Fruit fly (Drosophila melanogaster) whole organism, larva: Measurements from ENCODE around the gene Vti1a.
A peak's percentile ranks its signal among the peaks of the same experiment; 100 is the strongest.

Source experiments
- noc ChIP-seq: fragments of 200-800 bp; sonication (Bioruptor generic); optimal IDR thresholded peaks from 3 replicates; lab custom pipeline; 2019; ENCODE audit warnings: missing biosample characterization, mild to moderate bottlenecking, missing genetic modification characterization, moderate library complexity

The Vti1a gene

DNA sequence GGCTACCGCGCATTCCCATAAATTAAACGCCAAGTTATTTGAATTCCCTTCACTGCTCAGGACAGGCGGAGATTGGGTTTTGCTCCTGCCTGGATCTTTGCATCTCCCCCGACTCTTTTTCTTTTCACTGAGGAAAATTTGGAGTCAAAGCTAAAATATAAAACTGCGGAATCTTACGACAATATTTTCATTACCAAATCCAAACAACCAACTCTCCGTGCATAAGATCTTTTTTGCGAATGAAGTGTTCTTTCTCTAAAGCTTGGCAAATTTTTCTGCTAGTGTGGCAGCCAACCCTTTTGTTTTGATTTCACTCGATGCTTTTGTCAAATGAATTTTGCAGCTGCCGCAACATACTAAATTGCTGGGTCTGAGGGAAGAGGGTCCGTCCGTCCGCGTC is 35.2 kb upstream of the Vti1a start:
- TF ChIP-seq noc (tag; lab: Kevin White, UChicago) = no peak

DNA sequence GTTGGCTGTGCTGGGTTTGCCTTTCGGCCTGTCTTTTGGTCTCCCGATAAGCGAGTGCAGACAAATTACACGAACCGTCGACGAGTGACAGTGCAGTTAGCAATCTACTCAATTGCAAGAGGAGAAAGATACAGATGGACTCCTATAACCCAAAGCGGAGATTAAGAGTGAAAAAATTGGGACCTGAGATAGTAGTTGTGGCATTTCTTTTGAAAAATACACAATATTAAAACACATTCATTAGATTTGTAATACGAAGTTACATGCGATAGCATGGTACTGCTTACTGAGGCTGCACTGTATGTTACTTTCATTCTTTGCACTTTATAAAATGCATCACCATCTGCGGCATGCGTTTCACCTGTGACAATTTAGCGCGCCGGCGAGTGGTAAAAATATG is 34.5 kb upstream of the Vti1a start:
- no peak for TF ChIP-seq noc (tag; lab: Kevin White, UChicago)

DNA sequence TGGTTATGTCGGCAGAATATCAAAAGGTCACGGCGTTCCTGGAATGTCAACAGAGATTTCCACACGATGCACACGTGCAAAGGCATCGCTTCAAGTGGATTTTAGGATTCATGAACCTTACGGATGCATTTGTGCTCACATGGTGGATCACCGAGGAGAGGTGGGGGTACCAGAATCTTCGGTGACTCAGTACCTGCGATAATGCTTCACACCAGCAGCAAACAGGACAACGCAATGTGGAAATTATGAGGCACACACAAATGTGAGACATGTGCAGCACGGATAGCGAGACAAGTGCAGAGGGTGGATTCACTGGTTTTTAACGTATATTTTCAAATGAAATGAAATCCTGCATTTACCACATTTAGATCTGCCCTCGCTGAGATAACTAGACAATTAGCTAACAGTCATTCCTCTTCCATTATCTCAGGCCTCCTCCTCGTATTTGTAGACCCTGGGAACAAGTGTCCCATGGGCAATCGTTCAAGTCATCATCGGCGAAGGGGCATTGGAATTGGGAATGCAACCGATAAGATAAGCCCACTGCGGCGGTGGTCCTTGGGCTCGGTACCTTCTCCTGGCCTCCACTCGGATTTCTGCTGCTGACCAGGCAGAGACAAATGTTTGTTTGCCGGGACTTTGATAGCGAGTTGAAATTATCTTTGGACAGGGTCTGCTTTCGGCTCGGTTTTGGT is 33.9 kb upstream of the Vti1a start:
- no peak for TF ChIP-seq noc (tag; lab: Kevin White, UChicago)

DNA sequence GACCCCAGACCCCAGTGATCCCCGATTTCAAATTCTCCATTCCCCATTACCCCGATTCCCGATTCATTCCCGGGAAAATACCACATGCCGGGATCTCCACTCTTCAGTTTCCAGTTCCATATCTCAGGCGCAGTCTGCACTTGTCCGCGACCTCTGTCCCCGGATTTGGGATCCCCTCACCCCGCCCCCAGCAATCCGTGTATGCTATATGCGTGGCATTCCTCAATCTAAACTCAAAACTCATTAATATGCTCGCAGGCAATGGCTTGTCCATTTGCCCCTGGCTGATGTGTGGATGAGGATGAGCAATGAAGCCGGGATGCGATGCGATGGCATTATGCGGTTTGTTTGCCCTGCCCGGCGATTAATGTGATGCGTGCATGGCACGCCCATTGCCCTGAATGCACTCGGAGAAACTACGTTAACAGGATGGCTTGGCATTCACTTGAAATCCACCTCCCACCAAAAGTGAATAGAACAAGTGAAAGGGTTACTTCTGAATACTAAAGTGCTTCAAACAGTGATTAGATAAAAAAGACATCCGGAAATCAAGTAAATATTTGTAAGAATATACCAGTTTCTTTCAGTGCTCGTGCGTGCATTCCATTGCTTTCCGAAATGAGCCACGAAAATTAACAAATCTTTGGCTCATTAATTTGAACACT is 32.9 kb upstream of the Vti1a start:
- no peak for TF ChIP-seq noc (tag; lab: Kevin White, UChicago)

DNA sequence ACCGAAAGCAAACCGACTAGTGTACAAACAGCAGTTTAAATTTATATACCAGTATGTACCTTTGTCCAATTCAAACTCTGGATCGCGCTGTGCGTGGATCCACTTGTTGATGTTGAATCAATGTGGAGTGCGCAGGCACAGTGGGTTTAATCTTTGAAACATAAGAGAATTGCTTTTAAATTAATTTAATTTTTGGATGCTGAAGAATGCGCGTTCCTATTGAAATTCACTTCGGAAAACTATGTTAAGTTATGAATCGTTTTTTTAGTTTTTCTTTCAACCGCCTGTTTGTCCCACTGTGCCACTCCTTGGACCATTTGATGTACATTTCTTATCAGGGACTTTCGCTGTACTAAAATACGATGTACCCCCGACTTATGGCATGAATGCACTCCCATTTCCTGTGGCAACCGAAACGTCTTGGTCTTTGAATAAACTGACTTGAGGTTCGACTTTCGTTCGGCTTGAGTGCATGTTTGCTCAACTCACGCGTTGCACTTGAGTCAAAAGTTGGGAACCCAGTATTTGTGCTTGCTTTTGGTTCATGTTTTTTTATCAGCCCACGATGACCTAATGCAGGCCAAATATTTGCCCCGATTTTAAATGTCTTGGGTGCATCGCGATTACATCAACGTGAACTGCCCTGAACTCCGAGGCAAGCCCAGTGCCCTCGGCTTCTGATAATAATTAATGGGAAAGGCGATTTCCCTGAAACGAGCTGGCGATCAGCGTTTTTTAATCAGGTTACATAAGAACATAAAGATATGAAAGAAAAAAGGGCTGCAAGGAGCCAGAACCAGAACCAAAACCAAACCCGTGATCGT is 32.0 kb upstream of the Vti1a start:
- no peak for TF ChIP-seq noc (tag; lab: Kevin White, UChicago)

DNA sequence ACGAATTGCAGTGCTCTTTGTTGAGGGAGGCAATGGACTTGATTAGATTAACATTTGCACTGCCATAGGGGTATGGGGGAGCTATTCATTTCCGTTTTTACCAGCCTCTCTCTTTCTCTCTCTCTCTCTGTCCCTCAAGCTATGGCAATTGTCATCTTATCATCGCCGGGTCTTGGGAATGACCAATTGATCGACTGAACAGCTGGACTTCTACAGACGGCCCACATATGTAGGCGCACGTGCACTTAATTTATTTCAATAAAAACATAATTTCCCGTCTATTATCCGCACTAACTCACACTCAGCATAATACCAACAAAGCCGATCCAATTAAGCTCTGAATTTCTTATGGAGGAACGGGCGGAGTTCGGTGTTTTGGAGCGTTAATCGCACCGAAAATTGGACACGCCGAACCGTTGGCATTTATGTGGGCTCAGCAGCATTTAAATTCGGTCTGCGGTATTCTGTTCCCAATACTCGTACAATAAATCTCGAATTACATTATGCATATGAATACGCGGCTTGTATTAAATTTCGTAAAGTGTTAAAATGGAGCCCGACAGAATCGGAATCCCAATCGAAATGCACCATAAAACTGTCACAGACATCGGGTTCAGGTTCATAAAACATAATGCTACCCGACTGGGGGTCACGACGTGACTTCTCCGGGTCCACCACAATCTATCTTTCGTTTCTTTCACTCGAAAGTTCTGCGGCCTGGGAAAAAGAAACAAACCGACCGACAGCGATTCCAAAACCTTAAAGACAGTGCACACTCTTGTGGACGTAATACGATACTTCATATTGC is 31.1 kb upstream of the Vti1a start:
- no peak for TF ChIP-seq noc (tag; lab: Kevin White, UChicago)

DNA sequence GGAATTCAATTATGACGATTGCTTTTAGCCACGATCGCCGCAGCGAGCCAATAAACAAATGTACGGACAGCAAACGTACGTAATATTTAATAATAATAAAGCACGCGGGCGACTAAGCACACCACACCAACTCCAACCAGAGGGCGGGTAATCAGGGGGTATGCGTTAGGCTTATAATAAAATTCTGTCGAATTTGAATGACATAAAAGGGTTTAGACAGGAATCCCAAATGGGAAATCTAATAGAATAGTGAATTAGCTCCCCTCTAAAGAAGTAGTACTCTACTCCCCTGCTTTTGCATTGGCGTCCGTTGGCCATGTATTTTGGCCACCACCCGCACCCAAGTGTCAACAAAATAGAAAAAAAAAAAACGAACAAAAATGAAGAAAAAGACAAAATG is 29.7 kb upstream of the Vti1a start:
- no peak for TF ChIP-seq noc (tag; lab: Kevin White, UChicago)

DNA sequence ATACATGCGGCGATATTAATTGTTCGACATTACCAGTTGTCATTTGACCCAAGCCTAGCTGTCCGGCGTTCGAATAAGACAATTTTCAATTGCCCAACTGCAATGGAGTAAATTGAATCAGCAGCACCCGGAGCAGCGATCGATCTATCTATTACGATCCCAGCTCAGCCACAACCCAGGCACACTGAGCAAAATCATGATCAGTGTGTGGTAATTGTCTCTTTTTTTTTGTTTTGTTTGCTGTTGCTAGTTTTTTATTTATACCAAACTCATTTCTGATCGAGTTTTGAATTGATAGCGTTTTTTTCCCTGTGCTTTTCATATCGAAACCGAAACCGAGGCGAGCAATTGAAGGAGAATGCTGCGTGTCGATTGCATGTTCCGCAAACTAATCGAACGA is 29.1 kb upstream of the Vti1a start:
- no peak for TF ChIP-seq noc (tag; lab: Kevin White, UChicago)

DNA sequence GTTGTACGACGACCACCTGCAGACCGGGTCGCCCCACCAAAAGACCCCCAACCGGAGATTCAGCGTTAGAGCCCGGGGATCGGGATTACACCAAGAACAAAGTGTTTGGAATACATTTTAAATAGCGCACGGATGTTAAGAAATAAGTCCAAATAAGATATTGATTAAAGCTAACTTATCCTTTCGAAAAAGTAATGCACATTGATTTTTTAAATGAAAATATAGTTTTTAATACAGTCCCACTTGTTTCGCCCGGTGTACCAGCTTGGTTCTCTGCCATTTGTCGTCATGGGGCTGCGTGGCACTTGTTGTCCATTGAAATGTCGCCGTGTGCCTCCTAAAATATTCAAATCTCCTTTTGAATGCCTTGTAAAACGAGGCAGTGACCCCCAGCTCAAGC is 28.3 kb upstream of the Vti1a start:
- no peak for TF ChIP-seq noc (tag; lab: Kevin White, UChicago)

DNA sequence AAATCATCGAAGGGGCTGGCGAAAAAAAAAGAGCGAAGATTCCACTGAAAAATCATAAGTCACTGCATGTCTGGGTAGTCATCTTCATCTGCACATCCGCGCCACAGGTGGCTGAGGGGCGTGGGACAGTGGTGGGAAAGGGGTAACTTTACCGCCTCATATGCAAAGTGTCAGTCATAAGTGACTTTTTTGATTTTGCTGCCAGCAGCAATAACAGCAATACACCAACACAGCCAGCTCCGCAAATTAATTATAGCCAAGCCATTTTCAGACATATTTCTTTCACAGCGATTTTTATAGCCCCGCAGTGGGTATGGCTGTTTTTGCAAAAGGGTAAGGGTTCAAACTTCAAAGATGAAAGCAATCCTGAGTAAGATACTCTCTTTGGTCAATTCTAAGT is 25.7 kb upstream of the Vti1a start:
- TF ChIP-seq noc (tag; lab: Kevin White, UChicago) = no peak

DNA sequence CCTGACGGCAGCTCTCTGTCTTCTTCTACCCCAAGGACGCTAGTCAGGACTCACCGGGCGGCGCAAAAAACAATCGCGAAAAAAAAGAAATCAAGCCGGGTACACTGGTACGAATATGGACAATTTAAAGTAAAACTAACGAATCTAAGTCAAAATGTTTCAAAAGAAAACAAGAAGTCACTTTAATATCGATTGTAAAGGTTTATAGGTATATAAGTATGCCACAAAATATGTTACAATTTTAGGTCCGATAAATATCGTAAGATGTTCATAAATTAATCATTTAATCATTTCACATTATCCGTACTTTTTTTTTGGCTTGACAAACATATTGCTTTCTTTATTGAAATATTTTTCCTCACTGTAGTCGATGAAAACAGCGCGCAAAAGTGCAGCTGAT is 23.4 kb upstream of the Vti1a start:
- no peak for TF ChIP-seq noc (tag; lab: Kevin White, UChicago)

DNA sequence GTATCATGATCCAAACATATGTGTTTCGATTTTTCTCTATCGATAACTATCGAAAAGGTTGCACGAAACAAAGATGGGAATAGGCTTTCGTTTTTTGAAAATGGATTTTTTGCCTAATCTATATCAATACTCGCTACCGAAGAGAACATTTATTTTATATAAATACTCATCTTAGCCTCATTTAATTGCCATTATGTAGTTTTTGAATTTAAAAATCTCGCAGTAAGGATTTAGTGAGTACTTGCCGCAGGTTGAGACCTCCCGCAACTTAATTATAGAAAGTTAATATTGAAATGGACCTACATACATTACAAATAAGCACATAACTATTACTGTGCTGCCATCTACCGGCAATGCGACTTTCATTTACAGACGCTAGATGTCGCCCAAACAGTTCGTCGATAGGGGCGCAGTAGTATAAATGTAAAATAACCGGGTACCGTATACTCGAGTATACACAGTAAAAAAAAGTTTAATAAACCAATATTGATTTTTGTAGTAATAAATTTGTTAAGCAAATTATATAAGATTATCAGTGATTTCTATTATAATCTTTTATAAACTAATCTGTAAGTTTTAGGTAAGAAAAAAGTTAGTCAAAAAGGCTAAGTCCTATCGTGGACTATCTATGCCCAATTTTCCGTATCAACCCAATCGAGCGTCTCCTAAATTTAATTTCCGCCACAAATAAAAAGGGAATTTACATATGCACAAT is 19.3 kb upstream of the Vti1a start, which contains the start of gene CG13896:
CG13896 (minus strand) TSS at position 12 of the 715 bp plus-strand sequence.
- peak; percentile 5 for TF ChIP-seq noc (tag; lab: Kevin White, UChicago)

DNA sequence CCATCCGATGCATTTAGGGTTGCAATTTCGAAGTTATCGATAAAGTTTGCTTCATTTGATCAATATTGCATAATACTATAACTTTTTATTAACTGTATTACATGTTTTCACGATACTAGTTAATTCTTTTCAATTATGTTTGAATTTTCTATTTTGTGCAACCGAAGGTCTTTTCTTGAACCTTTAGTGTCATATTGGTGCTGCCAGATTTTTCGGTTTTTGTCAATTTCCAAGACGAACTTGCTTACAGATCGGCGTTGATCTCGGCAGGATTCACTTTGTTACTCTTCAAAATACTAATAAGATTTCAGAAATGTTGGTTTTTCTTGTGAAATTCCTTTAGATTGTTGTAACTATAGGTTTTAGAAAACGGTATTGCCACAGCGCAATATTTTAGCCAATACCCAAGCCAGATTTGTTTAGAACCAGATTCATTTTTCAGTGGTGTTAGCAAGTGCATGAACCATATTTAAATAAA is 17.7 kb upstream of the Vti1a start, which contains the start of gene CkIIalpha-i3:
CkIIalpha-i3 (minus strand) TSS at position 263 of the 478 bp plus-strand sequence.
- TF ChIP-seq noc (tag; lab: Kevin White, UChicago) = no peak

DNA sequence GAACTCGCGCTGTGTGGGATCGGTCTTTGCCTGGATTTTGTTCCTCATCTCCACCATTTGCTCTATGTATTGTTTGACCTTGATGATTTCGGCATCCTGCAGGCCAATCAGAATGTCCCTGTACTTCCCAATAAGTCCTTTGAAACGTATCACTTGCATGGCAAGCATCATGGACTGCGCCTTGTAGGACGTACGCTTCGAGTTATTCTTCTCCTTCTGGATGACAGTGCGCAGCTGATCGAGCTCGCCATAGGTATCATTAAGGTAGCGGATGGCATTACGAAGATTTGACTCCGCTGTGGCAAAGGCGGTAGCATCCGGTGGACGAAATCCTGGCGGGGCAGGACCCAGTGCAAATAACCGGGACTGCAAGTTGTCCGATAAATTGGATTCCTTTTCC is 17.2 kb upstream of the Vti1a start:
- no peak for TF ChIP-seq noc (tag; lab: Kevin White, UChicago)
